Worm (Caenorhabditis elegans) whole organism, midembryonic: ENCODE results near the gene B0457.4.

ENCODE experiments used
- T22C8.4 ChIP-seq: fragments of 200-800 bp; sonication (Bioruptor generic); IDR thresholded peaks from 2 replicates; pipeline ENCODE4 v1.3.6; 2022; ENCODE audit warnings: missing genetic modification characterization, missing compliant biosample characterization
- cog-1 ChIP-seq: sonication (generic microtip); optimal IDR thresholded peaks from 2 replicates; lab custom pipeline; 2016; ENCODE audit warnings: missing genetic modification characterization, missing compliant biosample characterization
- klf-2 ChIP-seq: fragments of 200-800 bp; sonication (Bioruptor generic); conservative IDR thresholded peaks from 2 replicates; pipeline ENCODE4 v1.3.6; 2022; ENCODE audit warnings: missing genetic modification reagents, missing genetic modification characterization, missing compliant biosample characterization
- med-1 ChIP-seq: sonication (generic microtip); optimal IDR thresholded peaks from 2 replicates; lab custom pipeline; 2017; ENCODE audit warnings: missing genetic modification characterization, mild to moderate bottlenecking, missing compliant biosample characterization, antibody characterized with exemption, missing genetic modification reagents; ENCODE audit not compliant: insufficient read depth
- ref-1 ChIP-seq: fragments of 200-800 bp; sonication (Bioruptor generic); conservative IDR thresholded peaks from 2 replicates; pipeline ENCODE4 v1.3.6; 2022; ENCODE audit warnings: missing genetic modification reagents, missing genetic modification characterization, missing compliant biosample characterization
- tab-1 ChIP-seq: fragments of 200-800 bp; sonication (Bioruptor generic); IDR thresholded peaks from 2 replicates; pipeline ENCODE4 v1.3.6; 2022; ENCODE audit warnings: missing genetic modification characterization, missing compliant biosample characterization
- ztf-23 ChIP-seq: fragments of 200-800 bp; sonication (Bioruptor generic); IDR thresholded peaks from 2 replicates; pipeline ENCODE4 v1.3.6; 2022; ENCODE audit warnings: missing genetic modification reagents, missing genetic modification characterization, missing compliant biosample characterization
- ztf-29 ChIP-seq: fragments of 200-800 bp; sonication (Bioruptor generic); IDR thresholded peaks from 2 replicates; pipeline ENCODE4 v1.3.6; 2022; ENCODE audit warnings: missing genetic modification reagents, missing genetic modification characterization, missing compliant biosample characterization

- TF ChIP-seq ref-1 (GFP tag; lab: Robert Waterston, UW) (no peak), med-1 (GFP tag; lab: Kevin White, UChicago) (no peak), klf-2 (no peak), ztf-23 (GFP tag; lab: Robert Waterston, UW) (no peak), T22C8.4 (GFP tag; lab: Robert Waterston, UW) (no peak), cog-1 (no peak), ztf-29 (GFP tag; lab: Robert Waterston, UW) (no peak), tab-1 (GFP tag; lab: Robert Waterston, UW) (no peak)
Observed at ce11 chrII:8891042-8891441, 20.8 kb downstream of the B0457.4 start.
